Worm (Caenorhabditis elegans): ENCODE measurements around the gene trxr-1.

Gene trxr-1

DNA sequence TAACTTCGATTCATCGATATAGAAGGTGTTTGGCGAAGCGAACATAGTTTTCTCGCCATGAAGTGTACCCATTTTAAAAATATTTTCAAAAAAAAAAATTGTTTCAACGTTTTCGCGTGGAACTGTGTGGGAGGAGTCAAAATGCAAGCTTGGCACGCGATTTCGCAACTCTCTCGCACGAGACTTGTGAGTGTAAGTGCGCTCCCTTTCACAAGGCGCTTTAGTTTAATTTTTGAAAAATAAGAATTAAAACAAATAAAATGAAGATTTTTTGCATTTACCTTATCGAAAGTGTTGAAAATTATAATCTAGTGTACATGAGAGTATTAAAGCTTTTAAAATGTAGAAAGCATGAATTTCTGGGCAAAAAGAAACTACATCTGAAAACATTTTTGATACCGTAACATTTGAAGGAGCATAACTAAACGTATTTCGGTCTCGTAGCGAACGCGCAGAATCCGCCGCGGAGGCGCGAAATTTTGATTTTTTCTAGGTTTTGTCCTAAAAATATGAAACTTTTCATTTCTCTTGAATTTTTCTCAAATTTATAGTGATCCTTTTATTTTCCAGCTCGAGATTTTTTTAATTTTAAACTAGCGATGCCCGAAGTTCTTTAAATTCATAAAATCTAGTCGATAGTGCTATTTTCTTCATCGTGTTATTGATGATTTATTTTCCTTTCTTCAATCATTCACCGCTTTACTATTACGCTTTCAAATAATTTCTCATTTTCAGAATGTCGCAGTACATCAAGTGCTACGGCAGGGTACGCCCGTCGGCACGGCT, 27.9 kb downstream of the trxr-1 start, which contains the start of the genes cogc-2 and klp-18 (continued):
- TF ChIP-seq Y75B8A.6 (GFP tag; IDR thresholded peaks at IDR 0.05), result no peak
- no peak for TF ChIP-seq lin-39 (tag; optimal IDR thresholded peaks at IDR 0.05)
- TF ChIP-seq daf-8 (GFP tag; IDR thresholded peaks at IDR 0.05), result no peak
- TF ChIP-seq lin-15B (tag; optimal IDR thresholded peaks at IDR 0.05), result peak; percentile 35
- TF ChIP-seq R02D3.7 (tag; optimal IDR thresholded peaks at IDR 0.05), result no peak
- TF ChIP-seq nhr-28 (tag; optimal IDR thresholded peaks at IDR 0.05), result peak; percentile 60
- TF ChIP-seq sdz-12 (GFP tag; optimal IDR thresholded peaks at IDR 0.05), result no peak
- TF ChIP-seq F44E2.7 (GFP tag; IDR thresholded peaks at IDR 0.05), result no peak
- peak; percentile 91 for TF ChIP-seq hlh-30 (tag; optimal IDR thresholded peaks at IDR 0.05; ENCODE audit: insufficient read depth)
- TF ChIP-seq nhr-41 (GFP tag; IDR thresholded peaks at IDR 0.05), result no peak
- TF ChIP-seq F10B5.3 (tag; optimal IDR thresholded peaks at IDR 0.05), result no peak
- TF ChIP-seq nhr-10 (tag; optimal IDR thresholded peaks at IDR 0.05), result no peak
- TF ChIP-seq nhr-48 (tag; optimal IDR thresholded peaks at IDR 0.05), result peak; percentile 39
- no peak for TF ChIP-seq ces-1 (GFP tag; optimal IDR thresholded peaks at IDR 0.05)
- TF ChIP-seq mes-2 (tag; optimal IDR thresholded peaks at IDR 0.05; ENCODE audit: poor library complexity, severe bottlenecking), result peak; percentile 93
- no peak for TF ChIP-seq ceh-82 (tag; optimal IDR thresholded peaks at IDR 0.05)
- peak; percentile 94 for TF ChIP-seq lin-38 (GFP tag; IDR thresholded peaks at IDR 0.05)
- no peak for TF ChIP-seq unc-62 (GFP tag; optimal IDR thresholded peaks at IDR 0.05 in 1 of 2)
- no peak for TF ChIP-seq unc-62 (tag; optimal IDR thresholded peaks at IDR 0.05)
- no peak for TF ChIP-seq egl-43 (GFP tag; IDR thresholded peaks at IDR 0.05)
- TF ChIP-seq mdl-1 (tag; optimal IDR thresholded peaks at IDR 0.05), result peak in 1 of 2 experiments; percentile 67
- TF ChIP-seq spr-1 (tag; optimal IDR thresholded peaks at IDR 0.05), result peak; percentile 62
- TF ChIP-seq fos-1 (tag; optimal IDR thresholded peaks at IDR 0.05), result no peak
- TF ChIP-seq nhr-77 (tag; optimal IDR thresholded peaks at IDR 0.05), result peak; percentile 56
- TF ChIP-seq F37D6.2 (tag; optimal IDR thresholded peaks at IDR 0.05), result peak; percentile 9
- TF ChIP-seq mep-1 (tag; optimal IDR thresholded peaks at IDR 0.05), result peak; percentile 83
- no peak for TF ChIP-seq ctbp-1 (GFP tag; IDR thresholded peaks at IDR 0.05)
- no peak for TF ChIP-seq ceh-44 (GFP tag; IDR thresholded peaks at IDR 0.05)
- peak; percentile 75 for TF ChIP-seq lin-13 (GFP tag; optimal IDR thresholded peaks at IDR 0.05)
- no peak for TF ChIP-seq dmd-8 (GFP tag; IDR thresholded peaks at IDR 0.05)
- TF ChIP-seq hif-1 (tag; optimal IDR thresholded peaks at IDR 0.05), result peak in 1 of 2 experiments; percentile 53
- no peak for TF ChIP-seq aly-2 (tag; optimal IDR thresholded peaks at IDR 0.05)
- TF ChIP-seq unc-39 (tag; optimal IDR thresholded peaks at IDR 0.05), result no peak
- peak; percentile 72 for TF ChIP-seq T20F7.1 (GFP tag; optimal IDR thresholded peaks at IDR 0.05)
- peak; percentile 57 for TF ChIP-seq nhr-102 (tag; optimal IDR thresholded peaks at IDR 0.05)
- TF ChIP-seq ZK337.2 (GFP tag; IDR thresholded peaks at IDR 0.05), result no peak
- no peak for TF ChIP-seq nhr-111 (GFP tag; optimal IDR thresholded peaks at IDR 0.05)
- no peak for TF ChIP-seq nhr-237 (tag; optimal IDR thresholded peaks at IDR 0.05)
- peak; percentile 96 for TF ChIP-seq F49E8.2 (tag; optimal IDR thresholded peaks at IDR 0.05; ENCODE audit: borderline replicate concordance)
- no peak for TF ChIP-seq vab-7 (GFP tag; IDR thresholded peaks at IDR 0.05)
- no peak for TF ChIP-seq ceh-28 (tag; optimal IDR thresholded peaks at IDR 0.05)
- no peak for TF ChIP-seq gei-8 (GFP tag; optimal IDR thresholded peaks at IDR 0.05)
- TF ChIP-seq ztf-11 (tag; optimal IDR thresholded peaks at IDR 0.05), result no peak
- TF ChIP-seq T26A8.4 (GFP tag; IDR thresholded peaks at IDR 0.05), result peak; percentile 72
- TF ChIP-seq saeg-2 (GFP tag; IDR thresholded peaks at IDR 0.05), result no peak
- peak; percentile 57 for TF ChIP-seq rbr-2 (tag; optimal IDR thresholded peaks at IDR 0.05)
- TF ChIP-seq skn-1 (tag; optimal IDR thresholded peaks at IDR 0.05), result no peak
- no peak for TF ChIP-seq daf-16 (GFP tag; optimal IDR thresholded peaks at IDR 0.05)
- TF ChIP-seq daf-16 (tag; optimal IDR thresholded peaks at IDR 0.05), result peak; percentile 58
- 0 out of 2 replicates have a peak, but pooled peaks have one; percentile 17 for TF ChIP-seq zfp-3 (GFP tag; conservative IDR thresholded peaks at IDR 0.05)
- no peak for TF ChIP-seq dmd-9 (GFP tag; IDR thresholded peaks at IDR 0.05)
